Worm (Caenorhabditis elegans): ENCODE measurements around the gene Y62H9A.12.

ce11 chrX:11927585-11927984 is 13.7 kb downstream of the Y62H9A.12 start, which contains the start of gene F55G7.4:
- TF ChIP-seq pes-1 (GFP tag; IDR thresholded peaks at IDR 0.05) (no peak), hmbx-1 (tag; optimal IDR thresholded peaks at IDR 0.05) (no peak), scrt-1 (GFP tag; IDR thresholded peaks at IDR 0.05) (no peak), ama-1 (optimal IDR thresholded peaks at IDR 0.05) (no peak), hmg-4 (GFP tag; optimal IDR thresholded peaks at IDR 0.05) (no peak), flt-1 (GFP tag; IDR thresholded peaks at IDR 0.05) (no peak), ceh-13 (GFP tag; optimal IDR thresholded peaks at IDR 0.05) (no peak)
